Fruit fly (Drosophila melanogaster) whole organism, wandering third instar larva: Measurements from ENCODE around the gene CG14297.

ENCODE experiments used
- Abd-B ChIP-seq: fragments of >200 bp; optimal IDR thresholded peaks from 2 replicates; lab custom pipeline; 2017; ENCODE audit warnings: missing biosample characterization, missing genetic modification characterization
- CG32264 ChIP-seq: fragments of 200-800 bp; sonication (Bioruptor generic); optimal IDR thresholded peaks from 2 replicates; lab custom pipeline; 2016; ENCODE audit warnings: missing biosample characterization, missing genetic modification characterization
- CG9705 ChIP-seq: fragments of 200-800 bp; sonication (Bioruptor generic); optimal IDR thresholded peaks from 2 replicates; lab custom pipeline; 2018; ENCODE audit warnings: missing biosample characterization, mild to moderate bottlenecking, missing genetic modification characterization
- CrebA ChIP-seq: fragments of 200-800 bp; sonication (Bioruptor generic); optimal IDR thresholded peaks from 2 replicates; lab custom pipeline; 2016; ENCODE audit warnings: missing biosample characterization, mild to moderate bottlenecking, missing genetic modification characterization, borderline replicate concordance
- Dfd ChIP-seq: fragments of >200 bp; optimal IDR thresholded peaks from 2 replicates; lab custom pipeline; 2017; ENCODE audit warnings: missing biosample characterization, missing genetic modification characterization
- Dif ChIP-seq: fragments of 200-275, 200-300 bp; sonication (Bioruptor generic); optimal IDR thresholded peaks from 2 replicates; lab custom pipeline; 2018; ENCODE audit warnings: missing biosample characterization, missing genetic modification characterization; ENCODE audit not compliant: partially characterized antibody
- GATAd ChIP-seq: sonication (Bioruptor generic); optimal IDR thresholded peaks from 2 replicates; lab custom pipeline; 2016; ENCODE audit warnings: missing biosample characterization, missing genetic modification characterization
- HLH106 ChIP-seq: fragments of 200-800 bp; optimal IDR thresholded peaks from 3 replicates; lab custom pipeline; 2019; ENCODE audit warnings: missing biosample characterization, mild to moderate bottlenecking, missing genetic modification characterization, moderate library complexity
- Hnf4 ChIP-seq: fragments of 200-800 bp; sonication (Bioruptor generic); optimal IDR thresholded peaks from 2 replicates; lab custom pipeline; 2016; ENCODE audit warnings: missing biosample characterization, mild to moderate bottlenecking, missing genetic modification characterization
- Hr78 ChIP-seq: fragments of >200 bp; optimal IDR thresholded peaks from 2 replicates; lab custom pipeline; 2017; ENCODE audit warnings: missing biosample characterization, missing genetic modification characterization
- Hr83 ChIP-seq: fragments of 200-300 bp; sonication (Bioruptor generic); optimal IDR thresholded peaks from 2 replicates; lab custom pipeline; 2016; ENCODE audit warnings: missing biosample characterization, mild to moderate bottlenecking, missing genetic modification characterization, moderate library complexity; ENCODE audit not compliant: poor library complexity, severe bottlenecking
- Jra ChIP-seq: sonication (Bioruptor generic); optimal IDR thresholded peaks from 2 replicates; lab custom pipeline; 2016; ENCODE audit warnings: missing biosample characterization, missing genetic modification characterization
- Mio ChIP-seq: sonication (Bioruptor generic); optimal IDR thresholded peaks from 2 replicates; lab custom pipeline; 2016; ENCODE audit warnings: missing biosample characterization, missing genetic modification characterization
- Myc ChIP-seq: fragments of >200 bp; optimal IDR thresholded peaks from 2 replicates; lab custom pipeline; 2017
- N ChIP-seq: fragments of >200 bp; optimal IDR thresholded peaks from 2 replicates; lab custom pipeline; 2018; ENCODE audit warnings: missing biosample characterization, missing external identifiers, missing genetic modification characterization
- OdsH ChIP-seq: fragments of 200-800 bp; sonication (Bioruptor generic); optimal IDR thresholded peaks from 2 replicates; lab custom pipeline; 2016; ENCODE audit warnings: missing biosample characterization, mild to moderate bottlenecking, missing genetic modification characterization
- Rel ChIP-seq, 2 experiments: fragments of 200-800 bp; sonication (Bioruptor generic) in 1 of 2; optimal IDR thresholded peaks; 2 replicates in 1 of 2; 3 replicates in 1 of 2; lab custom pipeline; 2016 to 2019; ENCODE audit warnings: mild to moderate bottlenecking in 2 of 2, missing biosample characterization in 2 of 2, missing genetic modification characterization in 2 of 2, moderate library complexity in 1 of 2
- Sp1 ChIP-seq: fragments of 200-800 bp; sonication (Bioruptor generic); optimal IDR thresholded peaks from 3 replicates; lab custom pipeline; 2019; ENCODE audit warnings: missing biosample characterization, mild to moderate bottlenecking, missing genetic modification characterization, moderate library complexity
- Vsx2 ChIP-seq: fragments of 200-300, 225-300 bp; sonication (Bioruptor generic); optimal IDR thresholded peaks from 2 replicates; lab custom pipeline; 2018; ENCODE audit warnings: missing biosample characterization, missing genetic modification characterization; ENCODE audit not compliant: partially characterized antibody
- br ChIP-seq: fragments of 200-800 bp; sonication (Bioruptor generic); optimal IDR thresholded peaks from 2 replicates; lab custom pipeline; 2016; ENCODE audit warnings: missing biosample characterization, missing genetic modification characterization
- brk ChIP-seq: fragments of 200-800 bp; sonication (Bioruptor generic); optimal IDR thresholded peaks from 2 replicates; lab custom pipeline; 2016; ENCODE audit warnings: missing biosample characterization, mild to moderate bottlenecking, missing genetic modification characterization
- dl ChIP-seq, 2 experiments: fragments of 175-275, 200-275 bp in 1 of 2; fragments of 200-275 bp in 1 of 2; sonication (Bioruptor generic); optimal IDR thresholded peaks; lab custom pipeline; 2018; ENCODE audit warnings: mild to moderate bottlenecking in 2 of 2, missing biosample characterization in 2 of 2, missing genetic modification characterization in 2 of 2, moderate library complexity in 2 of 2; ENCODE audit not compliant: partially characterized antibody in 2 of 2, insufficient read depth in 1 of 2
- dmrt93B ChIP-seq: fragments of 200-800 bp; sonication (Bioruptor generic); optimal IDR thresholded peaks from 2 replicates; lab custom pipeline; 2018; ENCODE audit warnings: missing biosample characterization, mild to moderate bottlenecking, missing genetic modification characterization
- dsf ChIP-seq: sonication (Bioruptor generic); optimal IDR thresholded peaks from 2 replicates; lab custom pipeline; 2016; ENCODE audit warnings: missing biosample characterization, missing genetic modification characterization, borderline replicate concordance
- ey ChIP-seq: fragments of 200-800 bp; sonication (Bioruptor generic); optimal IDR thresholded peaks from 2 replicates; lab custom pipeline; 2016; ENCODE audit warnings: missing biosample characterization, missing genetic modification characterization
- foxo ChIP-seq, 2 experiments: fragments of 200-800 bp; sonication (Bioruptor generic); optimal IDR thresholded peaks; 2 replicates in 1 of 2; 3 replicates in 1 of 2; lab custom pipeline; 2016 to 2017; ENCODE audit warnings: missing biosample characterization in 2 of 2, missing genetic modification characterization in 2 of 2
- fru ChIP-seq: fragments of 200-800 bp; sonication (Bioruptor generic); optimal IDR thresholded peaks from 3 replicates; lab custom pipeline; 2016; ENCODE audit warnings: missing biosample characterization, mild to moderate bottlenecking, missing genetic modification characterization
- h ChIP-seq: fragments of 200-800 bp; sonication (Bioruptor generic); optimal IDR thresholded peaks from 3 replicates; lab custom pipeline; 2016; ENCODE audit warnings: missing biosample characterization, mild to moderate bottlenecking, missing genetic modification characterization
- jim ChIP-seq: fragments of 175-275, 200-325 bp; sonication (Bioruptor generic); optimal IDR thresholded peaks from 2 replicates; lab custom pipeline; 2016; ENCODE audit warnings: missing biosample characterization, mild to moderate bottlenecking, missing genetic modification characterization
- lola ChIP-seq: fragments of >200 bp; optimal IDR thresholded peaks from 2 replicates; lab custom pipeline; 2017; ENCODE audit warnings: missing biosample characterization, missing genetic modification characterization
- pan ChIP-seq: fragments of >200 bp; optimal IDR thresholded peaks from 2 replicates; lab custom pipeline; 2017
- psq ChIP-seq: fragments of 200-800 bp; sonication (Bioruptor generic); optimal IDR thresholded peaks from 3 replicates; lab custom pipeline; 2017; ENCODE audit warnings: missing biosample characterization, mild to moderate bottlenecking, missing genetic modification characterization, moderate library complexity
- rgr ChIP-seq: fragments of 200-800 bp; sonication (Bioruptor generic); optimal IDR thresholded peaks from 3 replicates; lab custom pipeline; 2016; ENCODE audit warnings: missing biosample characterization, mild to moderate bottlenecking, missing genetic modification characterization
- sage ChIP-seq: fragments of 200-800 bp; sonication (Bioruptor generic); optimal IDR thresholded peaks from 2 replicates; lab custom pipeline; 2016; ENCODE audit warnings: missing biosample characterization, mild to moderate bottlenecking, missing genetic modification characterization
- sv ChIP-seq: fragments of 200-800 bp; sonication (Bioruptor generic); optimal IDR thresholded peaks from 3 replicates; lab custom pipeline; 2016; ENCODE audit warnings: missing biosample characterization, missing genetic modification characterization
- tai ChIP-seq: sonication (Bioruptor generic); optimal IDR thresholded peaks from 2 replicates; lab custom pipeline; 2016; ENCODE audit warnings: missing biosample characterization, missing genetic modification characterization
- usp ChIP-seq: fragments of >200 bp; optimal IDR thresholded peaks from 2 replicates; lab custom pipeline; 2017; ENCODE audit warnings: missing biosample characterization, missing genetic modification characterization
- woc ChIP-seq: sonication (Bioruptor generic); optimal IDR thresholded peaks from 2 replicates; lab custom pipeline; 2016; ENCODE audit warnings: missing biosample characterization, mild to moderate bottlenecking, missing genetic modification characterization

Gene CG14297

DNA sequence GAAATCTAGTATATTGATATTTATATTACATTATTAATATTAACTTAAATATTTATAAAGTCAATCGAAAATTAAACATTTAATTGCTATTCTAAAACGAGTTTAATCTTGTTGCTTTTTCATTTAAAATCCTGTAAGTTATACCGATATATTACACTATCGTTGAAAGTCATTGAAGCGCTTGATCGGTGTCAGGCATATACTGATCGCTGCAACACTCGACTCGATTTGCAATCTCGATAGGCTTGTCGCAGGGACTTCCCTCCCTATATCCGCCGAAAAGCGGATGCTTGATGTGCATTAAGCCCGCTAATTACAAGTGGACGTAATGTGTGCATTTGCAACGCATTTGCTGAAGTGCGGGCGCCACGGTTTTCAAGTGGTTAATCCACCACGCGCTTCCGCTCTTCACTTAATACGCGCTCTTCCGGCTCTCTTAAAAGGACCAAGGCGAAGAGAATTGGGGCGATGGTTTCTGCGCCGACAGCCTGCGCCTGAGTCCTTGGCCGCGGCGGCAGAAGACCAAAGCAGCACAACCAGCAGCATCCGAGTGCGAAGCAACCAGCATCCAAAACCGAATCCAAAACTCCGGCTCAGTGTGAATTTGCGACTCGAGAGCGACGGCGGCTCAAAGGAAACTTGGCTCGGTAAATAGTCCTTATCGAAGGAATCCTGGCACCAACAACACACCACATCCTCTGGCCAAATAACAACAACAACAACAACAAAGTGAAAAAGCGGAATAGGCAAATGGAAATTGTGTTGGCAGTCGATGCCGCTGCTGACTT, 31.2 kb downstream of the CG14297 start, which contains the start of gene CG42613:
TSS of gene CG42613 (plus strand) at position 279 of the 788 bp plus-strand sequence.
- TF ChIP-seq pan (no peak), br (GFP tag; lab: Kevin White, UChicago) (peak; percentile 32), foxo (GFP tag; optimal IDR thresholded peaks at IDR 0.05; lab: Kevin White, UChicago) (peak in 1 of 2 experiments; percentile 22), Rel (GFP tag; optimal IDR thresholded peaks at IDR 0.05; lab: Kevin White, UChicago) (no peak), Rel (tag; optimal IDR thresholded peaks at IDR 0.05; lab: Kevin White, UChicago) (no peak), dsf (no peak), lola (GFP tag; lab: Kevin White, UChicago) (no peak), CG9705 (peak; percentile 40), CrebA (GFP tag; lab: Kevin White, UChicago) (no peak), Myc (no peak), CG32264 (no peak), N (GFP tag; lab: Kevin White, UChicago) (no peak), fru (GFP tag; lab: Kevin White, UChicago) (no peak), dmrt93B (peak; percentile 51), Abd-B (GFP tag; lab: Kevin White, UChicago) (no peak), usp (GFP tag; lab: Kevin White, UChicago) (no peak), Hnf4 (no peak), h (GFP tag; lab: Kevin White, UChicago) (peak; percentile 18), woc (GFP tag; lab: Kevin White, UChicago) (no peak), rgr (GFP tag; lab: Kevin White, UChicago) (peak; percentile 63), Hr83 (GFP tag; lab: Kevin White, UChicago) (no peak), Dif (GFP tag; lab: Kevin White, UChicago) (peak; percentile 44), Vsx2 (GFP tag; lab: Kevin White, UChicago) (no peak), brk (GFP tag; lab: Kevin White, UChicago) (no peak), dl (GFP tag; optimal IDR thresholded peaks at IDR 0.05; lab: Kevin White, UChicago; ENCODE audit: insufficient read depth in 1 of 2, partially characterized antibody in 2 of 2) (no peak), sv (GFP tag; lab: Kevin White, UChicago) (peak; percentile 45), Mio (GFP tag; lab: Kevin White, UChicago) (no peak), HLH106 (tag; lab: Kevin White, UChicago) (peak; percentile 20), Dfd (GFP tag; lab: Kevin White, UChicago) (no peak), Sp1 (GFP tag; lab: Kevin White, UChicago) (no peak), psq (peak; percentile 10), tai (GFP tag; lab: Kevin White, UChicago) (no peak), jim (GFP tag; lab: Kevin White, UChicago) (no peak), OdsH (GFP tag; lab: Kevin White, UChicago) (no peak), Jra (GFP tag; lab: Kevin White, UChicago) (no peak), sage (GFP tag; lab: Kevin White, UChicago) (no peak), ey (GFP tag; lab: Kevin White, UChicago) (no peak), Hr78 (GFP tag; lab: Kevin White, UChicago) (no peak), GATAd (GFP tag; lab: Kevin White, UChicago) (no peak)

dm6 chr3R:18931725-18932124, 33.8 kb downstream of the CG14297 start:
- TF ChIP-seq CG32264, result no peak
- no peak for TF ChIP-seq h (GFP tag; lab: Kevin White, UChicago)
- TF ChIP-seq CG9705, result no peak
- no peak for TF ChIP-seq Rel (GFP tag; optimal IDR thresholded peaks at IDR 0.05; lab: Kevin White, UChicago)
- TF ChIP-seq Rel (tag; optimal IDR thresholded peaks at IDR 0.05; lab: Kevin White, UChicago), result no peak
- no peak for TF ChIP-seq rgr (GFP tag; lab: Kevin White, UChicago)
